Fruit fly (Drosophila melanogaster) whole organism, embryonic: Measurements from ENCODE around the gene Drs.

ENCODE experiments used
- Adf1 ChIP-seq: fragments of 200-800 bp; sonication (Bioruptor generic); IDR thresholded peaks from 2 replicates; pipeline ENCODE4 v1.3.6; 2022; ENCODE audit warnings: missing biosample characterization, missing genetic modification characterization
- Asciz ChIP-seq: fragments of 200-800 bp; sonication (Bioruptor generic); optimal IDR thresholded peaks from 2 replicates; lab custom pipeline; 2017; ENCODE audit warnings: missing biosample characterization, mild to moderate bottlenecking, missing genetic modification characterization, missing genetic modification reagents
- Atf6 ChIP-seq: fragments of 200-800 bp; sonication (Bioruptor generic); IDR thresholded peaks from 2 replicates; pipeline ENCODE4 v1.3.6; 2022; ENCODE audit warnings: missing biosample characterization, missing genetic modification characterization
- CG10209 ChIP-seq: fragments of 200-800 bp; sonication (Bioruptor generic); optimal IDR thresholded peaks from 3 replicates; lab custom pipeline; 2017; ENCODE audit warnings: missing biosample characterization, mild to moderate bottlenecking, missing genetic modification characterization, missing genetic modification reagents
- CG12219 ChIP-seq: fragments of 200-800 bp; sonication (Bioruptor generic); optimal IDR thresholded peaks from 3 replicates; lab custom pipeline; 2018; ENCODE audit warnings: missing biosample characterization, mild to moderate bottlenecking, missing genetic modification characterization
- CG12942 ChIP-seq: fragments of 200-800 bp; sonication (Bioruptor generic); optimal IDR thresholded peaks from 3 replicates; lab custom pipeline; 2016; ENCODE audit warnings: missing biosample characterization, missing genetic modification characterization
- CG13287 ChIP-seq: fragments of 200-800 bp; sonication (Bioruptor generic); IDR thresholded peaks from 2 replicates; pipeline ENCODE4 v1.3.6; 2022; ENCODE audit warnings: missing biosample characterization, missing genetic modification characterization; ENCODE audit not compliant: partially characterized antibody
- CG13424 ChIP-seq: fragments of 200-800 bp; sonication (Bioruptor generic); optimal IDR thresholded peaks from 2 replicates; lab custom pipeline; 2019; ENCODE audit warnings: missing biosample characterization, mild to moderate bottlenecking, missing genetic modification characterization, moderate library complexity
- CG15073 ChIP-seq: fragments of 200-800 bp; sonication (Bioruptor generic); optimal IDR thresholded peaks from 2 replicates; lab custom pipeline; 2016; ENCODE audit warnings: missing biosample characterization, missing genetic modification characterization
- CG17186 ChIP-seq: fragments of 200-800 bp; sonication (Bioruptor generic); optimal IDR thresholded peaks from 3 replicates; lab custom pipeline; 2017; ENCODE audit warnings: missing biosample characterization, missing genetic modification reagents, missing genetic modification characterization
- CG17361 ChIP-seq: fragments of 200-800 bp; sonication (Bioruptor generic); IDR thresholded peaks from 3 replicates; pipeline ENCODE4 v1.3.6; 2022; ENCODE audit warnings: missing biosample characterization, missing genetic modification characterization
- CG17385 ChIP-seq: fragments of 200-800 bp; sonication (Bioruptor generic); optimal IDR thresholded peaks from 3 replicates; lab custom pipeline; 2018; ENCODE audit warnings: missing biosample characterization, mild to moderate bottlenecking, missing genetic modification characterization
- CG2202 ChIP-seq: fragments of 200-800 bp; sonication (Bioruptor generic); optimal IDR thresholded peaks from 2 replicates; lab custom pipeline; 2018; ENCODE audit warnings: missing biosample characterization, mild to moderate bottlenecking, missing genetic modification characterization
- CG33213 ChIP-seq: fragments of 200-800 bp; sonication (Bioruptor generic); optimal IDR thresholded peaks from 3 replicates; lab custom pipeline; 2016; ENCODE audit warnings: missing biosample characterization, missing genetic modification characterization
- CG42726 ChIP-seq: fragments of 200-800 bp; sonication (Bioruptor generic); IDR thresholded peaks from 2 replicates; pipeline ENCODE4 v1.3.6; 2022; ENCODE audit warnings: missing biosample characterization, missing genetic modification characterization; ENCODE audit not compliant: partially characterized antibody
- CG4730 ChIP-seq: fragments of 200-800 bp; sonication (Bioruptor generic); IDR thresholded peaks from 2 replicates; pipeline ENCODE4 v1.3.6; 2022; ENCODE audit warnings: missing biosample characterization, missing genetic modification characterization
- CG6791 ChIP-seq: fragments of 200-800 bp; sonication (Bioruptor generic); IDR thresholded peaks from 3 replicates; pipeline ENCODE4 v1.3.6; 2022; ENCODE audit warnings: missing biosample characterization, missing genetic modification characterization; ENCODE audit not compliant: partially characterized antibody
- CG7357 ChIP-seq: fragments of 200-800 bp; sonication (Bioruptor generic); IDR thresholded peaks from 3 replicates; pipeline ENCODE4 v1.3.6; 2022; ENCODE audit warnings: missing biosample characterization, missing genetic modification characterization
- CG7928 ChIP-seq: fragments of 200-800 bp; sonication (Bioruptor generic); optimal IDR thresholded peaks from 2 replicates; lab custom pipeline; 2017; ENCODE audit warnings: missing biosample characterization, mild to moderate bottlenecking, missing genetic modification characterization
- CG8388 ChIP-seq: fragments of 200-800 bp; sonication (Bioruptor generic); optimal IDR thresholded peaks from 2 replicates; lab custom pipeline; 2019; ENCODE audit warnings: missing biosample characterization, mild to moderate bottlenecking, missing genetic modification characterization, moderate library complexity
- GATAe ChIP-seq: fragments of 200-800 bp; sonication (Bioruptor generic); conservative IDR thresholded peaks from 2 replicates; pipeline ENCODE4 v1.3.6; 2022; ENCODE audit warnings: missing biosample characterization, missing genetic modification characterization
- HmgZ ChIP-seq: fragments of 200-800 bp; sonication (Bioruptor generic); optimal IDR thresholded peaks from 2 replicates; lab custom pipeline; 2018; ENCODE audit warnings: missing biosample characterization, mild to moderate bottlenecking, missing genetic modification characterization
- Hr3 ChIP-seq: fragments of 200-800 bp; sonication (Bioruptor generic); optimal IDR thresholded peaks from 3 replicates; lab custom pipeline; 2016; ENCODE audit warnings: missing biosample characterization, missing genetic modification characterization
- Kr ChIP-seq: fragments of 200-800 bp; sonication (Bioruptor generic); optimal IDR thresholded peaks from 2 replicates; lab custom pipeline; 2017; ENCODE audit warnings: missing biosample characterization, mild to moderate bottlenecking, missing genetic modification characterization
- NK7.1 ChIP-seq: fragments of 200-800 bp; sonication (Bioruptor generic); optimal IDR thresholded peaks from 3 replicates; lab custom pipeline; 2016; ENCODE audit warnings: missing biosample characterization, missing genetic modification characterization
- Neu2 ChIP-seq: fragments of 200-800 bp; sonication (Bioruptor generic); optimal IDR thresholded peaks from 3 replicates; lab custom pipeline; 2016; ENCODE audit warnings: missing biosample characterization, missing genetic modification characterization, borderline replicate concordance
- Poxn ChIP-seq: fragments of 200-800 bp; sonication (Bioruptor generic); IDR thresholded peaks from 2 replicates; pipeline ENCODE4 v1.3.6; 2022; ENCODE audit warnings: missing biosample characterization, missing genetic modification characterization
- Spps ChIP-seq: fragments of 200-800 bp; sonication (Bioruptor generic); optimal IDR thresholded peaks from 2 replicates; lab custom pipeline; 2018; ENCODE audit warnings: missing biosample characterization, mild to moderate bottlenecking, missing genetic modification characterization
- bbx ChIP-seq: fragments of 200-800 bp; sonication (Bioruptor generic); IDR thresholded peaks from 2 replicates; pipeline ENCODE4 v1.3.6; 2022; ENCODE audit warnings: missing biosample characterization, missing genetic modification characterization; ENCODE audit not compliant: partially characterized antibody
- cas ChIP-seq: fragments of 200-800 bp; sonication (Bioruptor generic); IDR thresholded peaks from 2 replicates; pipeline ENCODE4 v1.3.6; 2022; ENCODE audit warnings: missing biosample characterization, missing genetic modification characterization
- cg ChIP-seq: fragments of 200-800 bp; sonication (Bioruptor generic); optimal IDR thresholded peaks from 3 replicates; lab custom pipeline; 2019; ENCODE audit warnings: missing biosample characterization, mild to moderate bottlenecking, missing genetic modification characterization, moderate library complexity
- croc ChIP-seq: fragments of 200-800 bp; sonication (Bioruptor generic); conservative IDR thresholded peaks from 3 replicates; pipeline ENCODE4 v1.3.6; 2022; ENCODE audit warnings: missing biosample characterization, missing genetic modification characterization
- dmrt11E ChIP-seq: fragments of 200-800 bp; sonication (Bioruptor generic); optimal IDR thresholded peaks from 3 replicates; lab custom pipeline; 2018; ENCODE audit warnings: missing biosample characterization, mild to moderate bottlenecking, missing genetic modification characterization, moderate library complexity
- ems ChIP-seq: fragments of 200-800 bp; sonication (Bioruptor generic); optimal IDR thresholded peaks from 3 replicates; lab custom pipeline; 2016; ENCODE audit warnings: missing biosample characterization, missing genetic modification characterization
- ftz-f1 ChIP-seq: fragments of 200-800 bp; sonication (Bioruptor generic); optimal IDR thresholded peaks from 2 replicates; lab custom pipeline; 2016; ENCODE audit warnings: missing biosample characterization, missing genetic modification characterization
- fu2 ChIP-seq: fragments of 200-800 bp; sonication (Bioruptor generic); optimal IDR thresholded peaks from 2 replicates; lab custom pipeline; 2016; ENCODE audit warnings: missing biosample characterization, missing genetic modification characterization
- gfzf ChIP-seq: fragments of 200-800 bp; sonication (Bioruptor generic); optimal IDR thresholded peaks from 2 replicates; lab custom pipeline; 2016; ENCODE audit warnings: missing biosample characterization, mild to moderate bottlenecking, missing genetic modification characterization, moderate library complexity
- her ChIP-seq: fragments of 200-800 bp; sonication (Bioruptor generic); optimal IDR thresholded peaks from 2 replicates; lab custom pipeline; 2016; ENCODE audit warnings: missing biosample characterization, missing genetic modification characterization
- insv ChIP-seq, 2 experiments: fragments of 200-800 bp; sonication (Bioruptor generic); optimal IDR thresholded peaks; 3 replicates each; lab custom pipeline; 2016 to 2018; ENCODE audit warnings: missing biosample characterization in 2 of 2, missing genetic modification characterization in 2 of 2
- nau ChIP-seq: fragments of 200-800 bp; sonication (Bioruptor generic); optimal IDR thresholded peaks from 3 replicates; lab custom pipeline; 2017; ENCODE audit warnings: missing biosample characterization, mild to moderate bottlenecking, missing genetic modification characterization, missing genetic modification reagents
- nerfin-1 ChIP-seq: fragments of 200-800 bp; sonication (Bioruptor generic); optimal IDR thresholded peaks from 3 replicates; lab custom pipeline; 2019; ENCODE audit warnings: missing biosample characterization, mild to moderate bottlenecking, missing genetic modification characterization, moderate library complexity
- odd ChIP-seq: fragments of 200-800 bp; sonication (Bioruptor generic); optimal IDR thresholded peaks from 2 replicates; lab custom pipeline; 2017; ENCODE audit warnings: missing biosample characterization, mild to moderate bottlenecking, missing genetic modification characterization
- sc ChIP-seq, 3 experiments: fragments of >200 bp in 2 of 3; fragments of 200-800 bp in 1 of 3; sonication (Bioruptor generic) in 1 of 3; optimal IDR thresholded peaks; 2 replicates in 2 of 3; 3 replicates in 1 of 3; lab custom pipeline; 2017; ENCODE audit warnings: mild to moderate bottlenecking in 1 of 3, missing biosample characterization in 1 of 3, missing genetic modification characterization in 1 of 3, missing genetic modification reagents in 1 of 3
- sd ChIP-seq: fragments of 200-800 bp; sonication (Bioruptor generic); optimal IDR thresholded peaks from 3 replicates; lab custom pipeline; 2018; ENCODE audit warnings: missing biosample characterization, mild to moderate bottlenecking, missing genetic modification characterization, moderate library complexity
- sim ChIP-seq: fragments of 200-800 bp; sonication (Bioruptor generic); IDR thresholded peaks from 2 replicates; pipeline ENCODE4 v1.3.6; 2022; ENCODE audit warnings: missing biosample characterization, missing genetic modification characterization
- sisA ChIP-seq: fragments of 200-800 bp; sonication (Bioruptor generic); IDR thresholded peaks from 2 replicates; pipeline ENCODE4 v1.3.6; 2022; ENCODE audit warnings: missing biosample characterization, missing genetic modification characterization
- so ChIP-seq: fragments of 200-800 bp; sonication (Bioruptor generic); IDR thresholded peaks from 3 replicates; pipeline ENCODE4 v1.3.6; 2022; ENCODE audit warnings: missing biosample characterization, missing genetic modification characterization
- tna ChIP-seq: fragments of 200-800 bp; sonication (Bioruptor generic); IDR thresholded peaks from 2 replicates; pipeline ENCODE4 v1.3.6; 2022; ENCODE audit warnings: missing biosample characterization, missing genetic modification characterization; ENCODE audit not compliant: partially characterized antibody

Drs gene

dm6 chr3L:3338028-3338855 is 31.1 kb upstream of the Drs start (continued):
- TF ChIP-seq insv (GFP tag; optimal IDR thresholded peaks at IDR 0.05; lab: Kevin White, UChicago) (no peak), CG12942 (no peak), so (GFP tag; lab: Robert Waterston, UW) (no peak), CG10209 (GFP tag; lab: Kevin White, UChicago) (no peak), CG7357 (GFP tag; lab: Robert Waterston, UW) (no peak), gfzf (GFP tag; lab: Kevin White, UChicago) (no peak), CG17385 (GFP tag; lab: Kevin White, UChicago) (no peak), CG7928 (GFP tag; lab: Kevin White, UChicago) (no peak), GATAe (GFP tag; lab: Robert Waterston, UW) (no peak), Adf1 (GFP tag; lab: Robert Waterston, UW) (no peak), CG2202 (no peak), ems (GFP tag; lab: Kevin White, UChicago) (no peak), cg (GFP tag; lab: Kevin White, UChicago) (no peak), sisA (GFP tag; lab: Robert Waterston, UW) (no peak), CG15073 (GFP tag; lab: Kevin White, UChicago) (no peak), odd (GFP tag; lab: Kevin White, UChicago) (no peak), cas (GFP tag; lab: Robert Waterston, UW) (no peak), Atf6 (GFP tag; lab: Robert Waterston, UW) (no peak), NK7.1 (GFP tag; lab: Kevin White, UChicago) (no peak), tna (GFP tag; lab: Robert Waterston, UW) (peak; percentile 15; the same call in 1 of the 2 replicates), sc (optimal IDR thresholded peaks at IDR 0.05; lab: Kevin White, UChicago) (no peak), sc (GFP tag; optimal IDR thresholded peaks at IDR 0.05; lab: Kevin White, UChicago) (no peak), CG8388 (GFP tag; lab: Kevin White, UChicago) (no peak), CG17361 (GFP tag; lab: Robert Waterston, UW) (no peak), her (GFP tag; lab: Kevin White, UChicago) (no peak), CG4730 (GFP tag; lab: Robert Waterston, UW) (no peak), Hr3 (GFP tag; lab: Kevin White, UChicago) (no peak), fu2 (GFP tag; lab: Kevin White, UChicago) (no peak), sim (GFP tag; lab: Robert Waterston, UW) (no peak), dmrt11E (tag; lab: Kevin White, UChicago) (no peak), HmgZ (tag; lab: Kevin White, UChicago) (no peak), CG13424 (tag; lab: Kevin White, UChicago) (no peak), croc (GFP tag; lab: Robert Waterston, UW) (no peak), ftz-f1 (GFP tag; lab: Kevin White, UChicago) (no peak), Kr (no peak), CG12219 (GFP tag; lab: Kevin White, UChicago) (no peak), Neu2 (GFP tag; lab: Kevin White, UChicago) (no peak), CG13287 (no peak), CG6791 (GFP tag; lab: Robert Waterston, UW) (no peak), sd (peak; percentile 97), CG17186 (no peak), nerfin-1 (tag; lab: Kevin White, UChicago) (no peak), CG42726 (GFP tag; lab: Robert Waterston, UW) (0 out of 2 replicates have a peak, but pooled peaks have one; percentile 19), Asciz (no peak), nau (GFP tag; lab: Kevin White, UChicago) (no peak), Spps (tag; lab: Kevin White, UChicago) (no peak), bbx (GFP tag; lab: Robert Waterston, UW) (no peak), CG33213 (no peak), Poxn (GFP tag; lab: Robert Waterston, UW) (no peak)
